Fruit fly (Drosophila melanogaster): Measurements from ENCODE around the gene mwh.

dm6 chr3L:1216460-1216859 is 15.9 kb downstream of the mwh start:
- TF ChIP-seq CG32121 (GFP tag; IDR thresholded peaks at IDR 0.05) (no peak), CG13204 (GFP tag; optimal IDR thresholded peaks at IDR 0.05) (no peak), fd96Ca (GFP tag; IDR thresholded peaks at IDR 0.05) (peak; percentile 50; the same call in 2 of the 3 replicates), CG8301 (tag; optimal IDR thresholded peaks at IDR 0.05) (peak; percentile 45), Pif1B (GFP tag; optimal IDR thresholded peaks at IDR 0.05) (no peak), CG9948 (tag; optimal IDR thresholded peaks at IDR 0.05) (no peak)

Measured in whole organism, pupa.